Fruit fly (Drosophila melanogaster) whole organism, embryonic: ENCODE data around the gene simj.

Experiments used
- Atf3 ChIP-seq: fragments of 200-800 bp; sonication (Bioruptor generic); optimal IDR thresholded peaks from 3 replicates; lab custom pipeline; 2016; ENCODE audit warnings: missing biosample characterization, missing genetic modification characterization
- B-H2 ChIP-seq: fragments of 200-800 bp; sonication (Bioruptor generic); optimal IDR thresholded peaks from 2 replicates; lab custom pipeline; 2018; ENCODE audit warnings: missing biosample characterization, mild to moderate bottlenecking, missing genetic modification characterization
- BEAF-32 ChIP-seq: fragments of 200-800 bp; sonication (Bioruptor generic); optimal IDR thresholded peaks from 3 replicates; lab custom pipeline; 2017; ENCODE audit warnings: missing biosample characterization, missing genetic modification characterization, mild to moderate bottlenecking, moderate library complexity, missing genetic modification reagents
- Bteb2 ChIP-seq: fragments of 200-800 bp; sonication (Bioruptor generic); optimal IDR thresholded peaks from 2 replicates; lab custom pipeline; 2016; ENCODE audit warnings: missing biosample characterization, missing genetic modification characterization
- CG10431 ChIP-seq: fragments of 200-800 bp; sonication (Bioruptor generic); optimal IDR thresholded peaks from 3 replicates; lab custom pipeline; 2018; ENCODE audit warnings: missing biosample characterization, mild to moderate bottlenecking, missing genetic modification characterization
- CG10654 ChIP-seq: fragments of 200-800 bp; sonication (Bioruptor generic); optimal IDR thresholded peaks from 2 replicates; lab custom pipeline; 2016; ENCODE audit warnings: missing biosample characterization, missing genetic modification characterization
- CG11398 ChIP-seq: fragments of 200-800 bp; sonication (Bioruptor generic); optimal IDR thresholded peaks from 2 replicates; lab custom pipeline; 2016; ENCODE audit warnings: missing biosample characterization, missing genetic modification characterization
- CG12236 ChIP-seq: fragments of 200-800 bp; sonication (Bioruptor generic); optimal IDR thresholded peaks from 2 replicates; lab custom pipeline; 2016; ENCODE audit warnings: missing biosample characterization, missing genetic modification characterization
- CG12391 ChIP-seq: fragments of 200-800 bp; sonication (Bioruptor generic); optimal IDR thresholded peaks from 3 replicates; lab custom pipeline; 2018; ENCODE audit warnings: missing biosample characterization, mild to moderate bottlenecking, missing genetic modification characterization, moderate library complexity
- CG12769 ChIP-seq: fragments of 200-800 bp; sonication (Bioruptor generic); optimal IDR thresholded peaks from 2 replicates; lab custom pipeline; 2019; ENCODE audit warnings: missing biosample characterization, mild to moderate bottlenecking, missing genetic modification characterization, moderate library complexity
- CG13296 ChIP-seq: fragments of 200-800 bp; sonication (Bioruptor generic); optimal IDR thresholded peaks from 3 replicates; lab custom pipeline; 2018; ENCODE audit warnings: missing biosample characterization, mild to moderate bottlenecking, missing genetic modification characterization
- CG15073 ChIP-seq: fragments of 200-800 bp; sonication (Bioruptor generic); optimal IDR thresholded peaks from 2 replicates; lab custom pipeline; 2016; ENCODE audit warnings: missing biosample characterization, missing genetic modification characterization
- CG2202 ChIP-seq: fragments of 200-800 bp; sonication (Bioruptor generic); optimal IDR thresholded peaks from 2 replicates; lab custom pipeline; 2018; ENCODE audit warnings: missing biosample characterization, mild to moderate bottlenecking, missing genetic modification characterization
- CG32767 ChIP-seq: fragments of 200-800 bp; sonication (Bioruptor generic); IDR thresholded peaks from 2 replicates; pipeline ENCODE4 v1.3.6; 2022; ENCODE audit warnings: missing biosample characterization, missing genetic modification characterization
- CG32772 ChIP-seq: fragments of 200-800 bp; sonication (Bioruptor generic); IDR thresholded peaks from 2 replicates; pipeline ENCODE4 v1.3.6; 2022; ENCODE audit warnings: missing biosample characterization, missing genetic modification characterization
- CG33557 ChIP-seq: fragments of 200-800 bp; sonication (Bioruptor generic); optimal IDR thresholded peaks from 2 replicates; lab custom pipeline; 2019; ENCODE audit warnings: missing biosample characterization, mild to moderate bottlenecking, missing genetic modification characterization, moderate library complexity
- CG4730 ChIP-seq: fragments of 200-800 bp; sonication (Bioruptor generic); IDR thresholded peaks from 2 replicates; pipeline ENCODE4 v1.3.6; 2022; ENCODE audit warnings: missing biosample characterization, missing genetic modification characterization
- CG5180 ChIP-seq: fragments of 200-800 bp; sonication (Bioruptor generic); optimal IDR thresholded peaks from 3 replicates; lab custom pipeline; 2017; ENCODE audit warnings: missing biosample characterization, missing genetic modification characterization, mild to moderate bottlenecking, moderate library complexity, missing genetic modification reagents
- CG6854 ChIP-seq: fragments of 200-800 bp; sonication (Bioruptor generic); optimal IDR thresholded peaks from 3 replicates; lab custom pipeline; 2017; ENCODE audit warnings: missing biosample characterization, mild to moderate bottlenecking, missing genetic modification characterization
- CG7357 ChIP-seq: fragments of 200-800 bp; sonication (Bioruptor generic); IDR thresholded peaks from 3 replicates; pipeline ENCODE4 v1.3.6; 2022; ENCODE audit warnings: missing biosample characterization, missing genetic modification characterization
- CG8765 ChIP-seq: fragments of 200-800 bp; sonication (Bioruptor generic); IDR thresholded peaks from 2 replicates; pipeline ENCODE4 v1.3.6; 2022; ENCODE audit warnings: missing biosample characterization, missing genetic modification characterization
- Dfd ChIP-seq, 2 experiments: fragments of >200 bp; optimal IDR thresholded peaks; 2 replicates each; lab custom pipeline; 2017; ENCODE audit warnings: missing biosample characterization in 2 of 2, missing genetic modification characterization in 2 of 2
- Fer2 ChIP-seq: fragments of 200-800 bp; sonication (Bioruptor generic); optimal IDR thresholded peaks from 2 replicates; lab custom pipeline; 2018; ENCODE audit warnings: missing biosample characterization, mild to moderate bottlenecking, missing genetic modification characterization, moderate library complexity
- GATAe ChIP-seq: fragments of 200-800 bp; sonication (Bioruptor generic); conservative IDR thresholded peaks from 2 replicates; pipeline ENCODE4 v1.3.6; 2022; ENCODE audit warnings: missing biosample characterization, missing genetic modification characterization
- Gug ChIP-seq: fragments of 200-800 bp; sonication (Bioruptor generic); IDR thresholded peaks from 4 replicates; pipeline ENCODE4 v1.3.6; 2022; ENCODE audit warnings: missing biosample characterization, missing genetic modification characterization
- HmgZ ChIP-seq: fragments of 200-800 bp; sonication (Bioruptor generic); optimal IDR thresholded peaks from 2 replicates; lab custom pipeline; 2018; ENCODE audit warnings: missing biosample characterization, mild to moderate bottlenecking, missing genetic modification characterization
- Max ChIP-seq: fragments of 200-800 bp; sonication (Bioruptor generic); optimal IDR thresholded peaks from 2 replicates; lab custom pipeline; 2016; ENCODE audit warnings: missing biosample characterization, mild to moderate bottlenecking, missing genetic modification characterization
- NC2α ChIP-seq: fragments of 200-800 bp; sonication (Bioruptor generic); optimal IDR thresholded peaks from 2 replicates; lab custom pipeline; 2016; ENCODE audit warnings: missing biosample characterization, missing genetic modification characterization
- NFAT ChIP-seq: fragments of 200-800 bp; sonication (Bioruptor generic); IDR thresholded peaks from 2 replicates; pipeline ENCODE4 v1.3.6; 2022; ENCODE audit warnings: missing biosample characterization, missing genetic modification characterization
- Nf-YB ChIP-seq: fragments of 200-800 bp; sonication (Bioruptor generic); optimal IDR thresholded peaks from 3 replicates; lab custom pipeline; 2019; ENCODE audit warnings: missing biosample characterization, mild to moderate bottlenecking, missing genetic modification characterization, moderate library complexity
- Nf-YC ChIP-seq: fragments of 200-800 bp; optimal IDR thresholded peaks from 3 replicates; lab custom pipeline; 2019; ENCODE audit warnings: missing biosample characterization, mild to moderate bottlenecking, missing genetic modification characterization, moderate library complexity
- Rx ChIP-seq: fragments of 200-800 bp; sonication (Bioruptor generic); IDR thresholded peaks from 2 replicates; pipeline ENCODE4 v1.3.6; 2022; ENCODE audit warnings: missing biosample characterization, missing genetic modification characterization
- Sox100B ChIP-seq: fragments of 200-800 bp; sonication (Bioruptor generic); optimal IDR thresholded peaks from 3 replicates; lab custom pipeline; 2018; ENCODE audit warnings: missing biosample characterization, mild to moderate bottlenecking, missing genetic modification characterization
- Ssrp ChIP-seq: fragments of 200-800 bp; sonication (Bioruptor generic); optimal IDR thresholded peaks from 2 replicates; lab custom pipeline; 2018; ENCODE audit warnings: missing biosample characterization, mild to moderate bottlenecking, missing genetic modification characterization, moderate library complexity
- Stat92E ChIP-seq, 3 experiments: fragments of >200 bp in 2 of 3; fragments of 200-800 bp in 1 of 3; sonication (Bioruptor generic) in 1 of 3; optimal IDR thresholded peaks; 2 replicates each; lab custom pipeline; 2017 to 2019; ENCODE audit warnings: missing biosample characterization in 3 of 3, missing genetic modification characterization in 3 of 3, mild to moderate bottlenecking in 1 of 3, moderate library complexity in 1 of 3
- ac ChIP-seq: fragments of 200-800 bp; sonication (Bioruptor generic); optimal IDR thresholded peaks from 3 replicates; lab custom pipeline; 2017; ENCODE audit warnings: missing biosample characterization, mild to moderate bottlenecking, missing genetic modification characterization
- cas ChIP-seq: fragments of 200-800 bp; sonication (Bioruptor generic); IDR thresholded peaks from 2 replicates; pipeline ENCODE4 v1.3.6; 2022; ENCODE audit warnings: missing biosample characterization, missing genetic modification characterization
- eve ChIP-seq, 2 experiments: fragments of >200 bp; optimal IDR thresholded peaks; 2 replicates each; lab custom pipeline; 2017; ENCODE audit warnings: missing biosample characterization in 2 of 2, missing genetic modification characterization in 2 of 2
- ewg ChIP-seq: fragments of 200-800 bp; sonication (Bioruptor generic); optimal IDR thresholded peaks from 3 replicates; lab custom pipeline; 2017; ENCODE audit warnings: mild to moderate bottlenecking, missing biosample characterization, missing genetic modification reagents, missing genetic modification characterization
- gsb-n ChIP-seq: fragments of 200-800 bp; sonication (Bioruptor generic); optimal IDR thresholded peaks from 3 replicates; lab custom pipeline; 2018; ENCODE audit warnings: missing biosample characterization, mild to moderate bottlenecking, missing genetic modification characterization
- kni ChIP-seq: fragments of 200-800 bp; sonication (Bioruptor generic); optimal IDR thresholded peaks from 3 replicates; lab custom pipeline; 2017; ENCODE audit warnings: mild to moderate bottlenecking, missing biosample characterization, missing genetic modification reagents, missing genetic modification characterization
- oc ChIP-seq: fragments of 200-800 bp; sonication (Bioruptor generic); optimal IDR thresholded peaks from 2 replicates; lab custom pipeline; 2018; ENCODE audit warnings: missing biosample characterization, mild to moderate bottlenecking, missing genetic modification characterization, moderate library complexity
- pfk ChIP-seq: fragments of 200-800 bp; sonication (Bioruptor generic); optimal IDR thresholded peaks from 2 replicates; lab custom pipeline; 2018; ENCODE audit warnings: missing biosample characterization, mild to moderate bottlenecking, missing genetic modification characterization, moderate library complexity
- pita ChIP-seq: fragments of 200-800 bp; sonication (Bioruptor generic); optimal IDR thresholded peaks from 2 replicates; lab custom pipeline; 2017; ENCODE audit warnings: missing biosample characterization, mild to moderate bottlenecking, missing genetic modification characterization
- pzg ChIP-seq: fragments of 200-800 bp; sonication (Bioruptor generic); optimal IDR thresholded peaks from 3 replicates; lab custom pipeline; 2018; ENCODE audit warnings: missing biosample characterization, mild to moderate bottlenecking, missing genetic modification characterization, moderate library complexity
- repo ChIP-seq: fragments of 200-800 bp; sonication (Bioruptor generic); optimal IDR thresholded peaks from 2 replicates; lab custom pipeline; 2016; ENCODE audit warnings: missing biosample characterization, missing genetic modification characterization
- sisA ChIP-seq: fragments of 200-800 bp; sonication (Bioruptor generic); IDR thresholded peaks from 2 replicates; pipeline ENCODE4 v1.3.6; 2022; ENCODE audit warnings: missing biosample characterization, missing genetic modification characterization
- slp2 ChIP-seq: fragments of 200-800 bp; sonication (Bioruptor generic); optimal IDR thresholded peaks from 2 replicates; lab custom pipeline; 2016; ENCODE audit warnings: missing biosample characterization, missing genetic modification characterization
- sqz ChIP-seq: fragments of 200-800 bp; sonication (Bioruptor generic); optimal IDR thresholded peaks from 3 replicates; lab custom pipeline; 2018; ENCODE audit warnings: missing biosample characterization, mild to moderate bottlenecking, missing genetic modification characterization

simj gene

DNA sequence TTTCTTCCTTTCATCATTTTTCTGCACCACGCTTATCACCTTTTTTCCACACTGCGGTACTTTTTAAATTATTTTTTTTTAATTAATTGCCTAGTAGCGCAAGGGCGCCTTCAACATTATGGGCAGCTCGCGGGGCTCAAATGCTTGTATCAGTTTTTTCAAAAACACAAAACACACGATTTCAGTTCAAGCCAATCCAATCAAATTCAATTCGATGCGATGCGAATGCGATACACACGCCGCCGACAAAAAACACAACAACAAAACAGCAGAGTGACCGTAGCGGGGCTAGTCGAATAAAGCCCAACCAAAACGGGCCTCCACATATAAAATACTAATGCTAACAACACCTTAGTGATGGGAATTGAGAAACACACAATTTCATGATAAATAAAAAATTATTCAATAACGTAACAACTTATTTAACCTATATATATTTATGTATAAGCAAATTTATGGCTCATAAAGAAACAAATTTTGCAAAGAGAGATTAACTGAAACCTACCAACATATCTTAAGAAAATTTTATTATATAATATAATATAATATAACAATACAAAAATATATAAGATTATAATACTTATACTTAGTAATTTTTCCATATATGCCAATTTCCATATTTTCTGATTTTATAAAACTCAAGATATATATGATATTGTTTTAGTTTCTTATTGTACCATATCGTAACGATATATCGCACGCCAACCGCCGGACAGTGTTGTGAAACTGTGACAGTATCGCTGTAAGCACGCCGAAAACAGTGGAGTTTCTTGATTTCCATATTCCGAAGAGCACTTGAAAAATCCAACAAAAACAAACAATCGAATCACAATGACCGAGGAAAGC lies 3.6 kb upstream of the simj start, which contains the start of the genes CG32066 and CG8003 (continued):
- TF ChIP-seq CG33557 (GFP tag; lab: Kevin White, UChicago) (peak; percentile 19), CG2202 (tag; lab: Kevin White, UChicago) (no peak), sqz (GFP tag; lab: Kevin White, UChicago) (peak; percentile 85), sisA (GFP tag; lab: Robert Waterston, UW) (no peak), BEAF-32 (GFP tag; lab: Kevin White, UChicago) (peak; percentile 84), CG7357 (no peak), Sox100B (no peak), slp2 (GFP tag; lab: Kevin White, UChicago) (peak; percentile 20), Stat92E (GFP tag; optimal IDR thresholded peaks at IDR 0.05; lab: Kevin White, UChicago) (peak in 1 of 3 experiments; percentile 47), CG4730 (GFP tag; lab: Robert Waterston, UW) (no peak), Nf-YC (tag; lab: Kevin White, UChicago) (peak; percentile 70), Atf3 (GFP tag; lab: Kevin White, UChicago) (no peak), Max (GFP tag; lab: Kevin White, UChicago) (peak; percentile 10), CG13296 (GFP tag; lab: Kevin White, UChicago) (peak; percentile 34), CG10431 (GFP tag; lab: Kevin White, UChicago) (no peak), pfk (no peak), CG32772 (GFP tag; lab: Robert Waterston, UW) (no peak), CG8765 (no peak), NFAT (GFP tag; lab: Robert Waterston, UW) (peak; percentile 77), HmgZ (tag; lab: Kevin White, UChicago) (peak; percentile 24), kni (peak; percentile 10), CG15073 (no peak), NC2α (no peak), gsb-n (tag; lab: Kevin White, UChicago) (peak; percentile 35), CG10654 (no peak), ac (GFP tag; lab: Kevin White, UChicago) (peak; percentile 17), CG32767 (GFP tag; lab: Robert Waterston, UW) (peak; percentile 18; the same call in 1 of the 2 replicates), Ssrp (tag; lab: Kevin White, UChicago) (peak; percentile 22), CG5180 (GFP tag; lab: Kevin White, UChicago) (peak; percentile 43), CG11398 (no peak), ewg (GFP tag; lab: Kevin White, UChicago) (no peak), eve (GFP tag; optimal IDR thresholded peaks at IDR 0.05; lab: Kevin White, UChicago) (peak in 1 of 2 experiments; percentile 70), B-H2 (GFP tag; lab: Kevin White, UChicago) (no peak), Bteb2 (GFP tag; lab: Kevin White, UChicago) (no peak), repo (GFP tag; lab: Kevin White, UChicago) (no peak), Dfd (GFP tag; optimal IDR thresholded peaks at IDR 0.05; lab: Kevin White, UChicago) (no peak), oc (peak; percentile 56), pzg (GFP tag; lab: Kevin White, UChicago) (peak; percentile 61), Gug (GFP tag; lab: Robert Waterston, UW) (peak; percentile 67; the same call in 2 of the 4 replicates), GATAe (GFP tag; lab: Robert Waterston, UW) (no peak), cas (GFP tag; lab: Robert Waterston, UW) (0 out of 2 replicates have a peak, but pooled peaks have one; percentile 16), Fer2 (no peak), Rx (GFP tag; lab: Robert Waterston, UW) (no peak), Nf-YB (GFP tag; lab: Kevin White, UChicago) (peak; percentile 22), CG12391 (tag; lab: Kevin White, UChicago) (peak; percentile 77), CG6854 (peak; percentile 36), CG12236 (GFP tag; lab: Kevin White, UChicago) (no peak), pita (no peak), CG12769 (tag; lab: Kevin White, UChicago) (peak; percentile 8)
